Worm (Caenorhabditis elegans) whole organism, late embryonic: ENCODE data around the gene F40B5.2.

Experiments
- F13H6.1 ChIP-seq: sonication (generic microtip); optimal IDR thresholded peaks from 2 replicates; lab custom pipeline; 2016; ENCODE audit warnings: missing genetic modification characterization, missing compliant biosample characterization
- Y22D7AL.16 ChIP-seq: sonication (generic microtip); optimal IDR thresholded peaks from 2 replicates; lab custom pipeline; 2016; ENCODE audit warnings: missing genetic modification characterization, missing compliant biosample characterization
- ama-1 ChIP-seq: fragments of 150-350 bp; optimal IDR thresholded peaks from 2 replicates; lab custom pipeline; 2014
- hlh-13 ChIP-seq: fragments of 200-800 bp; sonication (Bioruptor generic); optimal IDR thresholded peaks from 2 replicates; lab custom pipeline; 2018; ENCODE audit warnings: mild to moderate bottlenecking, missing genetic modification characterization, missing compliant biosample characterization
- pag-3 ChIP-seq: sonication (generic microtip); optimal IDR thresholded peaks from 2 replicates; lab custom pipeline; 2016; ENCODE audit warnings: missing compliant biosample characterization, missing genetic modification characterization, borderline replicate concordance
- rnt-1 ChIP-seq: sonication (generic microtip); optimal IDR thresholded peaks from 2 replicates; lab custom pipeline; 2016; ENCODE audit warnings: missing genetic modification characterization, missing compliant biosample characterization

DNA sequence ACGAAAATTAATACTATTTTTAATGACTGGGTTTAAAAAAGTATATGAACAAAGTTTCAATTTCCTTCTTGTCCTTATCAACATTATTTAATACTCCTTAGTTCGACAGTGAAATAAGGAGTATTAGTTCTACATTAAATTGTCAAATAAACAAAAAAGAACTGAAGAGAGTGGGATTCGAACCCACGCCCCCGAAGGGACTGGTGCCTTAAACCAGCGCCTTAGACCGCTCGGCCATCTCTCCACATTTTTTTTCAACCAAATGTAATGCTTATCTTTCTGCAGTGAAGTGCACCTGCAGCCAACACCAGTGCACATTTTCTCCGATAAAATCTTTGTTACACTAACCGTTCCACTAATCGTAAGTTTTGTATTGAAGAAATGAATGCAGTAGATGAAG is 51.6 kb downstream of the F40B5.2 start:
- TF ChIP-seq Y22D7AL.16 (tag; lab: Kevin White, UChicago) (no peak), hlh-13 (GFP tag; lab: Kevin White, UChicago) (no peak), pag-3 (tag; lab: Kevin White, UChicago) (no peak), rnt-1 (tag; lab: Kevin White, UChicago) (no peak), ama-1 (lab: Kevin White, UChicago) (no peak), F13H6.1 (tag; lab: Kevin White, UChicago) (no peak)
